Worm (Caenorhabditis elegans): Measurements from ENCODE around the gene C30H6.5.

C30H6.5 gene

ce11 chrIV:17407025-17407424 lies 35.5 kb downstream of the C30H6.5 start, which contains the start of gene T02D1.7:
TSS of gene T02D1.7 (minus strand) at chrIV:17407125.
- TF ChIP-seq egl-43 (GFP tag; IDR thresholded peaks at IDR 0.05) (no peak), lin-39 (tag; optimal IDR thresholded peaks at IDR 0.05) (no peak), daf-19 (GFP tag; conservative IDR thresholded peaks at IDR 0.05) (no peak), Y105C5A.15 (GFP tag; IDR thresholded peaks at IDR 0.05) (no peak), fkh-10 (GFP tag; optimal IDR thresholded peaks at IDR 0.05) (no peak), lin-29 (GFP tag; IDR thresholded peaks at IDR 0.05) (no peak), ceh-32 (tag; optimal IDR thresholded peaks at IDR 0.05; ENCODE audit: poor library complexity) (no peak), Y75B8A.6 (GFP tag; IDR thresholded peaks at IDR 0.05) (no peak), attf-4 (tag; optimal IDR thresholded peaks at IDR 0.05) (no peak), nhr-11 (tag; optimal IDR thresholded peaks at IDR 0.05) (no peak)

ce11 chrIV:17407491-17407890 lies 35.9 kb downstream of the C30H6.5 start, which contains the start of gene T02D1.9:
TSS of gene T02D1.9 (minus strand) at chrIV:17407591.
- TF ChIP-seq aha-1 (tag) (peak; percentile 26), jun-1 (tag; optimal IDR thresholded peaks at IDR 0.05) (no peak)

ce11 chrIV:17413343-17413742 lies 41.8 kb downstream of the C30H6.5 start:
- no peak for TF ChIP-seq daf-16 (GFP tag; optimal IDR thresholded peaks at IDR 0.05)
- no peak for TF ChIP-seq daf-16 (tag; optimal IDR thresholded peaks at IDR 0.05)
- no peak for TF ChIP-seq R02D3.7 (tag; optimal IDR thresholded peaks at IDR 0.05)
- TF ChIP-seq spr-1 (tag; optimal IDR thresholded peaks at IDR 0.05) = no peak
- peak in 1 of 2 experiments; percentile 90 for TF ChIP-seq unc-62 (GFP tag; optimal IDR thresholded peaks at IDR 0.05 in 1 of 2)
- TF ChIP-seq unc-62 (tag; optimal IDR thresholded peaks at IDR 0.05) = no peak
- no peak for TF ChIP-seq F44E2.7 (GFP tag; IDR thresholded peaks at IDR 0.05)

ce11 chrIV:17417723-17418122 lies 46.2 kb downstream of the C30H6.5 start, which contains the start of gene npr-26:
TSS of gene npr-26 (minus strand) at chrIV:17417823.
- TF ChIP-seq gei-8 (GFP tag; optimal IDR thresholded peaks at IDR 0.05) = no peak
- TF ChIP-seq egl-43 (GFP tag; IDR thresholded peaks at IDR 0.05) = no peak
- TF ChIP-seq ceh-28 (tag; optimal IDR thresholded peaks at IDR 0.05) = no peak
- TF ChIP-seq zfp-3 (GFP tag; conservative IDR thresholded peaks at IDR 0.05) = no peak
- no peak for TF ChIP-seq set-16 (GFP tag; IDR thresholded peaks at IDR 0.05)
- no peak for TF ChIP-seq F10B5.3 (tag; optimal IDR thresholded peaks at IDR 0.05)
- TF ChIP-seq Y105C5A.15 (GFP tag; IDR thresholded peaks at IDR 0.05) = no peak
- no peak for TF ChIP-seq mep-1 (tag; optimal IDR thresholded peaks at IDR 0.05)
- TF ChIP-seq saeg-2 (GFP tag; IDR thresholded peaks at IDR 0.05) = no peak
- no peak for TF ChIP-seq T26A8.4 (GFP tag; IDR thresholded peaks at IDR 0.05)
- TF ChIP-seq unc-39 (tag; optimal IDR thresholded peaks at IDR 0.05) = no peak
- no peak for TF ChIP-seq ama-1 (optimal IDR thresholded peaks at IDR 0.05)
- TF ChIP-seq madf-9 (GFP tag; conservative IDR thresholded peaks at IDR 0.05) = no peak

All from whole organism, L4 larva.